Worm (Caenorhabditis elegans): ENCODE results near the gene ttc-17.

DNA sequence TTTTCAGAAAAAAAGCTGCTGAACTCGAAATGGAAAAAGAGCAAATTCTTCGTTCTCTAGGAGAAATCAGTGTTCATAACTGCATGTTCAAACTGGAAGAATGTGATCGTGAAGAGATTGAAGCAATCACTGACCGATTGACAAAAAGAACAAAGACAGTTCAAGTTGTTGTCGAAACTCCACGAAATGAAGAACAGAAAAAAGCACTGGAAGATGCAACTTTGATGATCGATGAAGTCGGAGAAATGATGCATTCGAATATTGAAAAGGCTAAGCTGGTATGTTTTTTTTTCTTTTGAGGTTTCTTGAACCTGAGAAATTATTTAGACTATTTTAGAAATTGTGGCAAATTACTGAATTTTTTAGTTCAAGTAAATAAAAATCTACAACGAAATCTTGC, 18.4 kb upstream of the ttc-17 start:
- TF ChIP-seq elt-1 (tag; optimal IDR thresholded peaks at IDR 0.05) (no peak), ZK546.5 (tag; optimal IDR thresholded peaks at IDR 0.05) (no peak), mdl-1 (tag; optimal IDR thresholded peaks at IDR 0.05) (no peak), lin-15B (tag; optimal IDR thresholded peaks at IDR 0.05) (no peak), elt-3 (tag; optimal IDR thresholded peaks at IDR 0.05) (no peak), fos-1 (tag; optimal IDR thresholded peaks at IDR 0.05) (no peak), zag-1 (tag; optimal IDR thresholded peaks at IDR 0.05) (no peak)

Measured in whole organism, L3 larva.